Worm (Caenorhabditis elegans) whole organism, L3 larva: ENCODE measurements around the gene W09D6.1.

Experiments
- R02D3.7 ChIP-seq: fragments of 150-350 bp; optimal IDR thresholded peaks from 2 replicates; lab custom pipeline; 2014; ENCODE audit warnings: missing biosample characterization, missing genetic modification characterization
- ama-1 ChIP-seq: fragments of 150-350 bp; optimal IDR thresholded peaks from 2 replicates; lab custom pipeline; 2018
- ceh-28 ChIP-seq: fragments of 150-350 bp; optimal IDR thresholded peaks from 2 replicates; lab custom pipeline; 2014; ENCODE audit warnings: missing biosample characterization, missing genetic modification reagents, missing genetic modification characterization
- ceh-82 ChIP-seq: fragments of 150-350 bp; optimal IDR thresholded peaks from 2 replicates; lab custom pipeline; 2014; ENCODE audit warnings: missing biosample characterization, missing genetic modification characterization
- elt-1 ChIP-seq: fragments of 150-350 bp; optimal IDR thresholded peaks from 2 replicates; lab custom pipeline; 2014; ENCODE audit warnings: missing biosample characterization, missing genetic modification characterization
- elt-2 ChIP-seq: sonication (generic microtip); optimal IDR thresholded peaks from 2 replicates; lab custom pipeline; 2016; ENCODE audit warnings: missing genetic modification reagents, mild to moderate bottlenecking, missing genetic modification characterization, missing compliant biosample characterization
- elt-3 ChIP-seq, 3 experiments: fragments of 150-350 bp in 1 of 3; sonication (generic microtip) in 2 of 3; optimal IDR thresholded peaks; 2 replicates in 2 of 3; 4 replicates in 1 of 3; lab custom pipeline; 2014 to 2017; ENCODE audit warnings: missing biosample characterization in 3 of 3, missing genetic modification characterization in 3 of 3
- eor-1 ChIP-seq, 2 experiments: fragments of 150-350 bp; optimal IDR thresholded peaks; 2 replicates each; lab custom pipeline; 2014 to 2018; ENCODE audit warnings: missing biosample characterization in 2 of 2, missing genetic modification characterization in 2 of 2
- fkh-10 ChIP-seq: sonication (generic microtip); optimal IDR thresholded peaks from 2 replicates; lab custom pipeline; 2017; ENCODE audit warnings: missing biosample characterization, missing genetic modification reagents, missing genetic modification characterization
- hmg-11 ChIP-seq: sonication (generic microtip); optimal IDR thresholded peaks from 2 replicates; lab custom pipeline; 2016; ENCODE audit warnings: missing genetic modification characterization, missing compliant biosample characterization
- jun-1 ChIP-seq: fragments of 150-350 bp; optimal IDR thresholded peaks from 2 replicates; lab custom pipeline; 2014; ENCODE audit warnings: missing biosample characterization, missing genetic modification reagents, missing genetic modification characterization
- lin-15B ChIP-seq: fragments of 150-350 bp; optimal IDR thresholded peaks from 2 replicates; lab custom pipeline; 2014; ENCODE audit warnings: missing biosample characterization, missing genetic modification characterization
- lin-39 ChIP-seq: fragments of 150-350 bp; optimal IDR thresholded peaks from 2 replicates; lab custom pipeline; 2018; ENCODE audit warnings: missing biosample characterization, missing genetic modification reagents, missing genetic modification characterization
- lsy-12 ChIP-seq: sonication (generic microtip); optimal IDR thresholded peaks from 2 replicates; lab custom pipeline; 2016; ENCODE audit warnings: mild to moderate bottlenecking, missing genetic modification characterization, missing compliant biosample characterization
- mdl-1 ChIP-seq: fragments of 150-350 bp; optimal IDR thresholded peaks from 2 replicates; lab custom pipeline; 2014; ENCODE audit warnings: missing biosample characterization, missing genetic modification characterization
- mml-1 ChIP-seq: fragments of 150-350 bp; sonication (generic microtip); optimal IDR thresholded peaks from 3 replicates; lab custom pipeline; 2014; ENCODE audit warnings: missing biosample characterization, missing genetic modification characterization
- nfya-1 ChIP-seq: sonication (generic microtip); optimal IDR thresholded peaks from 2 replicates; lab custom pipeline; 2017; ENCODE audit warnings: missing genetic modification characterization, mild to moderate bottlenecking, missing compliant biosample characterization, antibody characterized with exemption, moderate library complexity; ENCODE audit not compliant: insufficient read depth
- nhr-12 ChIP-seq: fragments of 150-350 bp; optimal IDR thresholded peaks from 2 replicates; lab custom pipeline; 2014; ENCODE audit warnings: missing biosample characterization, missing genetic modification characterization
- nhr-23 ChIP-seq: fragments of 150-350 bp; optimal IDR thresholded peaks from 2 replicates; lab custom pipeline; 2014; ENCODE audit warnings: missing biosample characterization, missing genetic modification reagents, missing genetic modification characterization
- nhr-25 ChIP-seq: sonication (generic microtip); optimal IDR thresholded peaks from 2 replicates; lab custom pipeline; 2017; ENCODE audit warnings: missing biosample characterization, missing genetic modification characterization
- nhr-28 ChIP-seq: fragments of 150-350 bp; optimal IDR thresholded peaks from 2 replicates; lab custom pipeline; 2014; ENCODE audit warnings: missing biosample characterization, missing genetic modification characterization
- nhr-43 ChIP-seq: sonication (generic microtip); optimal IDR thresholded peaks from 2 replicates; lab custom pipeline; 2016; ENCODE audit warnings: mild to moderate bottlenecking, missing genetic modification characterization, missing compliant biosample characterization; ENCODE audit not compliant: poor library complexity, severe bottlenecking
- nhr-67 ChIP-seq: fragments of 150-350 bp; optimal IDR thresholded peaks from 2 replicates; lab custom pipeline; 2014; ENCODE audit warnings: missing biosample characterization, missing genetic modification characterization
- nhr-76 ChIP-seq: fragments of 150-350 bp; sonication (generic microtip); optimal IDR thresholded peaks from 5 replicates; lab custom pipeline; 2014; ENCODE audit warnings: missing biosample characterization, missing genetic modification characterization
- nhr-77 ChIP-seq: fragments of 150-350 bp; optimal IDR thresholded peaks from 2 replicates; lab custom pipeline; 2014; ENCODE audit warnings: missing biosample characterization, missing genetic modification characterization
- pha-4 ChIP-seq: fragments of 150-350 bp; optimal IDR thresholded peaks from 2 replicates; lab custom pipeline; 2014; ENCODE audit warnings: missing biosample characterization, missing genetic modification reagents, missing genetic modification characterization
- sea-2 ChIP-seq: fragments of 150-350 bp; sonication (generic microtip); optimal IDR thresholded peaks from 4 replicates; lab custom pipeline; 2014; ENCODE audit warnings: missing biosample characterization, missing genetic modification reagents, missing genetic modification characterization
- skn-1 ChIP-seq: fragments of 150-350 bp; optimal IDR thresholded peaks from 2 replicates; lab custom pipeline; 2014; ENCODE audit warnings: missing biosample characterization, missing genetic modification characterization
- snpc-4 ChIP-seq: fragments of 150-350 bp; optimal IDR thresholded peaks from 2 replicates; lab custom pipeline; 2014; ENCODE audit warnings: missing biosample characterization, missing genetic modification characterization
- unc-39 ChIP-seq: sonication (generic microtip); optimal IDR thresholded peaks from 4 replicates; lab custom pipeline; 2017; ENCODE audit warnings: missing biosample characterization, missing genetic modification characterization
- unc-62 ChIP-seq: fragments of 150-350 bp; sonication (generic microtip); optimal IDR thresholded peaks from 4 replicates; lab custom pipeline; 2014; ENCODE audit warnings: missing biosample characterization, missing genetic modification reagents, missing genetic modification characterization
- zag-1 ChIP-seq: fragments of 150-350 bp; optimal IDR thresholded peaks from 2 replicates; lab custom pipeline; 2014; ENCODE audit warnings: missing biosample characterization, missing genetic modification characterization
- ztf-4 ChIP-seq: fragments of 150-350 bp; optimal IDR thresholded peaks from 2 replicates; lab custom pipeline; 2014; ENCODE audit warnings: missing biosample characterization, missing genetic modification characterization

Gene W09D6.1

DNA sequence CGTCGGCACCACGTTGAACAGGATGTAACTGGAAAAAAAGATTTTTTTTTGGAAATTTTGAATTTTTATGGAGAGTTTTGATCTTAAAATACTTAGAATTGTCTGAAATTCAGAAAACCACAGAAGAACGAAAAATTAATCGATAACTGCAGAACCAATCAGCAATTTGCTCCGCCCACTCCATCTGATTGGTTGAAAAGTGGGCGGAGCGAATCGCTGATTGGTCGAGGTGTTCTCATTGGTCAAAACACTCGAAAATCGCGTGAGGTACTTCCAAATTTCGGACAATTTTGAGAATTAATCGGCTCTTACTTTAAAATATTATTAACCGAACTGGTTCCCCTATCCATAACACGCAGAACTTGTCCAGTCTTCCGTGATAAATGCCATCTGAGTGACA lies 27.0 kb downstream of the W09D6.1 start:
- TF ChIP-seq pha-4 (tag; lab: Kevin White, UChicago), result no peak
- TF ChIP-seq nfya-1 (tag; lab: Kevin White, UChicago), result peak; percentile 81
- no peak for TF ChIP-seq nhr-76 (tag; lab: Kevin White, UChicago)
- no peak for TF ChIP-seq ceh-28 (tag; lab: Kevin White, UChicago)

DNA sequence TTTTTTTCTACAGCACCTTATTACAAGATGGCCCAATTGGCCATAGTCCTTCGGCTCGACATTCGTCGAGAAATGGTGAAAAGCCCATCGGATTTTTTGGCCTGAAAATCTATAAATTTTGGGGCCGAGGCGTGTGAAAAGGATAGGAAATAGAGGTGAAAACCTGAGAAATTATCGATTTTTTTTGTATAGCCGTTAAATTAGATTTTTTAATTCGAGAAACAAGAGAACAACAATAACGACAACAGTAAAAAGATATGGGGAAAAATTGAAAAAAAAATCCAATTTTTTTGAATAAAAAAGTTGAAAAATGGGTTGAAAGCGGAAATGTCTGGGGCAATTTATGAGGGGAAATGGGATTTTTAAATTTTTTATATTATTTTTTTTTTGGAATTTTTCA lies 31.2 kb downstream of the W09D6.1 start, which contains the start of gene hmt-1:
hmt-1 (minus strand) TSS at position 101 of the 400 bp plus-strand sequence.
- no peak for TF ChIP-seq mdl-1 (tag; lab: Kevin White, UChicago)
- TF ChIP-seq, all 47 proteins: peak for 0

DNA sequence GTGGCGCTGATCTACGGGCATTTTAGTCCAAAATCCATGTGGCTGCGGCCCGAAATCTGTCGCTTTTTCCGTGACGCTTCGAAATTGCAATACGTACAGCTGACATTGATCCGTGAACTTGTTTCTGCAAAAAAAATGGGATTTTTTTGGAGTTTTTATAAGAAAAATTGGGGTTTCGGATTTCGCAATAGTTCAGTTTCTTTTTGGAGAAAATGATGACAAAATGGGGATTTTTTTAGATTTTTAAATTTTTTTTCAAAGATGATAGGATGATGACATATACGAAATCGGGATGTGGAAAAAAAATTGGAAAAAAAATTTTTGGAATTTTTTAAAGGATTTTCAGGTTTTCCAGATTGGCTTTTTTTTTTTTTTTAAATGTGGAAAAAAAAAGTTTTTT lies 32.6 kb downstream of the W09D6.1 start:
- no peak for TF ChIP-seq nhr-12 (tag; lab: Kevin White, UChicago)
- TF ChIP-seq hmg-11 (tag; lab: Kevin White, UChicago), result peak; percentile 17
- TF ChIP-seq, all 47 proteins: peak for 1

DNA sequence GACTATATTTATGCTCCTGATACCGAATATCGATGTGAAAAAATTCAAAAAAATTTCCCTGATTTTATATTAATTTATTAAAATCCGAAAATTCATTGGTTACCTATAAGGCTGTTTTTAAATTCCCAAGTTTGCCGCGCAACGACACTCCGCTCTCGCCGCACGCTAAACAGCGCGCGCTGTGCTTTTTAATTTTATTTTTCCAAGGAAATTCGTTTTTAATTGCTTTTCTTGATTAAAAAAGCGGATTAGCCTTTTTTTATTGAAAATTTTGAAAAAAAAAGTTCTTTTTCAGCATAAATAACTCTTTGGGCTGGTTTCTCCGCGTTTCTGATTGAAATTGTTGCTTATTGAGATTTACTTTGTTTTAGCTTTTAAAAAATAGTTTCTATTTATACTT lies 38.7 kb downstream of the W09D6.1 start:
- TF ChIP-seq unc-39 (tag; lab: Kevin White, UChicago), result no peak
- no peak for TF ChIP-seq nhr-23 (tag; lab: Kevin White, UChicago)
- no peak for TF ChIP-seq hmg-11 (tag; lab: Kevin White, UChicago)
- no peak for TF ChIP-seq sea-2 (GFP tag; lab: Kevin White, UChicago)
- TF ChIP-seq mml-1 (tag; lab: Kevin White, UChicago), result no peak
- no peak for TF ChIP-seq snpc-4 (tag; lab: Kevin White, UChicago)
- TF ChIP-seq jun-1 (tag; lab: Kevin White, UChicago), result no peak
- TF ChIP-seq nhr-67, result no peak
- TF ChIP-seq mdl-1 (tag; lab: Kevin White, UChicago), result no peak
- no peak for TF ChIP-seq ceh-28 (tag; lab: Kevin White, UChicago)
- TF ChIP-seq ceh-82, result no peak
- TF ChIP-seq lsy-12, result no peak
- TF ChIP-seq elt-3 (tag; optimal IDR thresholded peaks at IDR 0.05; lab: Kevin White, UChicago), result no peak
- TF ChIP-seq ztf-4, result no peak
- TF ChIP-seq skn-1 (tag; lab: Kevin White, UChicago), result no peak
- no peak for TF ChIP-seq zag-1 (tag; lab: Kevin White, UChicago)
- no peak for TF ChIP-seq fkh-10 (GFP tag; lab: Kevin White, UChicago)
- no peak for TF ChIP-seq ama-1 (lab: Kevin White, UChicago)
- no peak for TF ChIP-seq nhr-28 (tag; lab: Kevin White, UChicago)

- TF ChIP-seq fkh-10 (GFP tag; lab: Kevin White, UChicago) (no peak), lsy-12 (peak; percentile 26), lin-15B (tag; lab: Kevin White, UChicago) (peak; percentile 66), lin-39 (tag; lab: Kevin White, UChicago) (peak; percentile 18), pha-4 (tag; lab: Kevin White, UChicago) (peak; percentile 45), nhr-25 (tag; lab: Kevin White, UChicago) (peak; percentile 25), snpc-4 (tag; lab: Kevin White, UChicago) (peak; percentile 56), nfya-1 (tag; lab: Kevin White, UChicago) (peak; percentile 51), elt-2 (tag; lab: Kevin White, UChicago) (peak; percentile 38), jun-1 (tag; lab: Kevin White, UChicago) (peak; percentile 37), nhr-77 (tag; lab: Kevin White, UChicago) (peak; percentile 57), eor-1 (tag; optimal IDR thresholded peaks at IDR 0.05; lab: Kevin White, UChicago) (no peak), elt-1 (tag; lab: Kevin White, UChicago) (no peak), R02D3.7 (tag; lab: Kevin White, UChicago) (peak; percentile 40), hmg-11 (tag; lab: Kevin White, UChicago) (peak; percentile 67), unc-62 (GFP tag; lab: Kevin White, UChicago) (no peak), nhr-23 (tag; lab: Kevin White, UChicago) (peak; percentile 64), ceh-82 (peak; percentile 21), nhr-43 (tag; lab: Kevin White, UChicago) (peak; percentile 69), ceh-28 (tag; lab: Kevin White, UChicago) (peak; percentile 25)
- TF ChIP-seq, all 47 proteins: peak for 16
These were observed 42.1 kb downstream of the W09D6.1 start for ce11 chrIII:11110756-11111155.
